Fruit fly (Drosophila melanogaster): Measurements from ENCODE around the gene Ubc2.

Ubc2 gene

DNA sequence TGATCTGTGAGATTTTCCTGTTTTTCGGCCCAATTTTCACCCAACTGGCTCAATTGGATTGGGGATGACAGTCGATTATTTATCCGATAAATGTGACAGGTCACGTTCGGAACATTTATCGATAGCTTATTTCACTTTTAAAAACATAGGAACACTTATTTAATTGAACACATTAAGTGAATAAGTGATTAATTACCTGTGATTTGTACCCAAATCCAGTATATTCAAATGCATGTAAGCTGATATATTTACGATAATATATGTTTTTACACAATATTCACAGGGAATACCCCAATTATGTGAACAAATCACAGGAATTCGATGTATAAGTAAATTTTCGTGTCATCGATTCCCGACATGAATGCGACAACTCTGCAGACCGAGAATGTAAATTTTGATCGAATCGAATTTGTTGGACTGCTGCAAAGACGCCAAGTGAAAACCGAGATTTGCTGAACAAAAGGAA is 35.4 kb downstream of the Ubc2 start, which contains the start of the genes EMC3 and Dpy-30L1 (continued):
- TF ChIP-seq lab (GFP tag; optimal IDR thresholded peaks at IDR 0.05) (no peak), Trl (optimal IDR thresholded peaks at IDR 0.05) (no peak), Trl (GFP tag; optimal IDR thresholded peaks at IDR 0.05) (peak; percentile 40), CG18262 (tag; optimal IDR thresholded peaks at IDR 0.05) (peak; percentile 66), CG13775 (GFP tag; optimal IDR thresholded peaks at IDR 0.05) (peak; percentile 70), CG12744 (GFP tag; optimal IDR thresholded peaks at IDR 0.05) (peak; percentile 30), insv (GFP tag; optimal IDR thresholded peaks at IDR 0.05) (peak in 1 of 2 experiments; percentile 86), ewg (GFP tag; optimal IDR thresholded peaks at IDR 0.05) (no peak), sr (GFP tag; IDR thresholded peaks at IDR 0.05) (no peak), ci (GFP tag; IDR thresholded peaks at IDR 0.05) (0 out of 3 replicates have a peak, but pooled peaks have one; percentile 43), Hr78 (GFP tag; optimal IDR thresholded peaks at IDR 0.05) (no peak), gt (GFP tag; IDR thresholded peaks at IDR 0.05) (no peak), CG3163 (GFP tag; optimal IDR thresholded peaks at IDR 0.05) (peak; percentile 12), CG1792 (GFP tag; optimal IDR thresholded peaks at IDR 0.05) (peak; percentile 28), cg (GFP tag; optimal IDR thresholded peaks at IDR 0.05) (no peak), CG7271 (tag; optimal IDR thresholded peaks at IDR 0.05) (no peak), Oaz (GFP tag; IDR thresholded peaks at IDR 0.05) (no peak), CG13424 (tag; optimal IDR thresholded peaks at IDR 0.05) (peak; percentile 70), CG11723 (GFP tag; optimal IDR thresholded peaks at IDR 0.05) (no peak), Nf-YC (tag; optimal IDR thresholded peaks at IDR 0.05) (no peak), CG10543 (GFP tag; optimal IDR thresholded peaks at IDR 0.05) (no peak), tio (GFP tag; optimal IDR thresholded peaks at IDR 0.05) (no peak), mirr (GFP tag; optimal IDR thresholded peaks at IDR 0.05) (no peak), corto (GFP tag; optimal IDR thresholded peaks at IDR 0.05) (no peak), br (optimal IDR thresholded peaks at IDR 0.05) (no peak), Neu2 (GFP tag; optimal IDR thresholded peaks at IDR 0.05; ENCODE audit: borderline replicate concordance) (no peak), CG30431 (GFP tag; optimal IDR thresholded peaks at IDR 0.05) (no peak), CG18619 (GFP tag; optimal IDR thresholded peaks at IDR 0.05) (no peak), chif (GFP tag; optimal IDR thresholded peaks at IDR 0.05) (peak in 1 of 2 experiments; percentile 44), CG6272 (GFP tag; IDR thresholded peaks at IDR 0.05) (0 out of 2 replicates have a peak, but pooled peaks have one; percentile 27), CG5953 (GFP tag; IDR thresholded peaks at IDR 0.05) (no peak), CoRest (tag; optimal IDR thresholded peaks at IDR 0.05) (peak; percentile 74), CG6854 (GFP tag; optimal IDR thresholded peaks at IDR 0.05) (no peak), slou (GFP tag; optimal IDR thresholded peaks at IDR 0.05) (no peak), Jarid2 (GFP tag; optimal IDR thresholded peaks at IDR 0.05) (no peak), crp (GFP tag; optimal IDR thresholded peaks at IDR 0.05) (peak in 1 of 2 experiments; percentile 30), nerfin-1 (tag; optimal IDR thresholded peaks at IDR 0.05) (peak; percentile 41), emc (GFP tag; optimal IDR thresholded peaks at IDR 0.05) (no peak), CG3407 (GFP tag; optimal IDR thresholded peaks at IDR 0.05) (no peak), wek (GFP tag; optimal IDR thresholded peaks at IDR 0.05) (peak; percentile 98), Sox100B (GFP tag; optimal IDR thresholded peaks at IDR 0.05) (no peak), CG7839 (tag; optimal IDR thresholded peaks at IDR 0.05) (no peak), Bteb2 (GFP tag; optimal IDR thresholded peaks at IDR 0.05) (peak; percentile 39), CG15601 (tag; optimal IDR thresholded peaks at IDR 0.05) (peak; percentile 79), MTF-1 (GFP tag; optimal IDR thresholded peaks at IDR 0.05; ENCODE audit: borderline replicate concordance) (no peak), HLH3B (GFP tag; IDR thresholded peaks at IDR 0.05) (no peak), Ptx1 (GFP tag; IDR thresholded peaks at IDR 0.05) (peak; percentile 63), Chrac-16 (GFP tag; optimal IDR thresholded peaks at IDR 0.05) (peak; percentile 67), CG6254 (GFP tag; optimal IDR thresholded peaks at IDR 0.05) (no peak), Sry-δ (GFP tag; optimal IDR thresholded peaks at IDR 0.05) (peak; percentile 87), ttk (GFP tag; IDR thresholded peaks at IDR 0.05) (no peak)

Measured in whole organism, embryonic.